Worm (Caenorhabditis elegans) whole organism, L4/young adult: Measurements from ENCODE around the gene ddx-15.

Experiments
- W03F9.2 ChIP-seq: fragments of 150-350 bp; optimal IDR thresholded peaks from 2 replicates; lab custom pipeline; 2014; ENCODE audit warnings: missing biosample characterization, missing genetic modification characterization
- dao-5 ChIP-seq: sonication (generic microtip); optimal IDR thresholded peaks from 2 replicates; lab custom pipeline; 2016; ENCODE audit warnings: missing genotype, missing genetic modification characterization, moderate library complexity, missing compliant biosample characterization
- him-1 ChIP-seq: sonication (generic microtip); optimal IDR thresholded peaks from 2 replicates; lab custom pipeline; 2016; ENCODE audit warnings: missing genotype, missing genetic modification reagents, missing genetic modification characterization, missing compliant biosample characterization

DNA sequence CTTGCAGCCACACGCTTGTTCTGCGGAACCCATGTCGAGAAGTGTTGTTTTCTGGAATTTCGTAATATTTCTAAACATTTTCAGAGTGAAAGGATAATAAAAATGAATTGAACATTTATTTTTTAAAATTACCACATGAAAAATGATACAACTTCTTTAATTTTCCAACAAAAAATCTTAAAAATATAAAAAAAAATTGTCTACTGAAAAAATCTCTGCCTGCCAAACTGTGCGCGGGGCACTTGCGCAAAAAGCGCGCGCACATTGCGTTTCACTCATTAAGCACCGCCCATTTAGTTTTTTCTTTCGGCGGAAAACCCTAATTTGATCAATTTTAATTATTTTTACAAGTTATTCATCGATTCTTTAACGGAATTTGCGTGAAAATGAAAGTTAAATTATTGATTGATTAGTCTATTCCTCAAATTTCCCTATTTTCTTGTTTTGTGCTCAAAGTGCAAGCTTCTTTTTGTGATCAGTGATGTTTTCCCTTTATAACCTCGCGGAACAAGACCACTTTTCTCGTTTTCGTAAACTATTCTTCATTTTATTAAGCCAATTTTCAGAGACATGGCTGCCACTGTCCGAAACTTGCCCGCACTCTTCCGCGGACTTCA lies 36.5 kb downstream of the ddx-15 start, which contains the start of the genes nmad-1 and hach-1:
- TF ChIP-seq him-1 (tag; lab: Kevin White, UChicago) (no peak), W03F9.2 (tag; lab: Kevin White, UChicago) (peak; percentile 95), dao-5 (tag; lab: Kevin White, UChicago) (peak; percentile 11)
